Worm (Caenorhabditis elegans) whole organism, early embryonic: ENCODE data around the gene F58E6.11.

Experiments
- F13C5.2 ChIP-seq: sonication (generic microtip); optimal IDR thresholded peaks from 2 replicates; lab custom pipeline; 2017; ENCODE audit warnings: mild to moderate bottlenecking, missing genetic modification characterization, inconsistent platforms, missing compliant biosample characterization
- ama-1 ChIP-seq: fragments of 150-350 bp; optimal IDR thresholded peaks from 2 replicates; lab custom pipeline; 2014
- ceh-36 ChIP-seq: sonication (generic microtip); optimal IDR thresholded peaks from 2 replicates; lab custom pipeline; 2016; ENCODE audit warnings: missing genetic modification characterization, inconsistent platforms, missing compliant biosample characterization
- ets-7 ChIP-seq: sonication (generic microtip); optimal IDR thresholded peaks from 2 replicates; lab custom pipeline; 2016; ENCODE audit warnings: missing genotype, missing genetic modification characterization, missing compliant biosample characterization
- flt-1 ChIP-seq: fragments of 200-800 bp; sonication (Bioruptor generic); IDR thresholded peaks from 2 replicates; pipeline ENCODE4 v1.3.6; 2022; ENCODE audit warnings: missing genetic modification characterization, missing compliant biosample characterization
- hmbx-1 ChIP-seq: sonication (generic microtip); optimal IDR thresholded peaks from 2 replicates; lab custom pipeline; 2016; ENCODE audit warnings: mild to moderate bottlenecking, missing genetic modification characterization, missing compliant biosample characterization
- hmg-4 ChIP-seq: fragments of 200-800 bp; sonication (Bioruptor generic); optimal IDR thresholded peaks from 2 replicates; lab custom pipeline; 2018; ENCODE audit warnings: mild to moderate bottlenecking, missing genetic modification characterization, missing compliant biosample characterization
- hnd-1 ChIP-seq: sonication (generic microtip); optimal IDR thresholded peaks from 2 replicates; lab custom pipeline; 2016; ENCODE audit warnings: missing genetic modification characterization, missing compliant biosample characterization
- tbx-11 ChIP-seq: fragments of 200-800 bp; sonication (Bioruptor generic); IDR thresholded peaks from 2 replicates; pipeline ENCODE4 v1.3.6; 2022; ENCODE audit warnings: missing genetic modification characterization, missing compliant biosample characterization
- tra-4 ChIP-seq: sonication (generic microtip); optimal IDR thresholded peaks from 2 replicates; lab custom pipeline; 2017; ENCODE audit warnings: missing genetic modification characterization, missing compliant biosample characterization

ce11 chrV:9764552-9764951 is 6.8 kb upstream of the F58E6.11 start:
- no peak for TF ChIP-seq ama-1 (lab: Kevin White, UChicago)
- no peak for TF ChIP-seq hmg-4 (GFP tag; lab: Kevin White, UChicago)
- no peak for TF ChIP-seq ets-7 (tag; lab: Kevin White, UChicago)
- TF ChIP-seq flt-1 (GFP tag; lab: Robert Waterston, UW), result no peak
- no peak for TF ChIP-seq tra-4 (tag; lab: Kevin White, UChicago)
- TF ChIP-seq hnd-1, result no peak
- TF ChIP-seq F13C5.2, result no peak
- no peak for TF ChIP-seq hmbx-1
- TF ChIP-seq tbx-11, result no peak
- TF ChIP-seq ceh-36 (tag; lab: Kevin White, UChicago), result no peak
